Worm (Caenorhabditis elegans) whole organism, mixed stage, embryonic: ENCODE data around the gene kgb-2.

ENCODE experiments used
- blmp-1 ChIP-seq: fragments of 150-350 bp; optimal IDR thresholded peaks from 2 replicates; lab custom pipeline; 2014; ENCODE audit warnings: missing biosample characterization, missing genetic modification characterization
- ceh-83 ChIP-seq: fragments of 200-800 bp; sonication (Bioruptor generic); optimal IDR thresholded peaks from 2 replicates; lab custom pipeline; 2018; ENCODE audit warnings: mild to moderate bottlenecking, missing genetic modification characterization, missing compliant biosample characterization
- lin-13 ChIP-seq: fragments of 150-350 bp; optimal IDR thresholded peaks from 2 replicates; lab custom pipeline; 2014; ENCODE audit warnings: missing biosample characterization, missing genetic modification characterization
- nhr-28 ChIP-seq: fragments of 150-350 bp; optimal IDR thresholded peaks from 2 replicates; lab custom pipeline; 2014; ENCODE audit warnings: missing biosample characterization, missing genetic modification characterization
- pha-4 ChIP-seq: fragments of 150-350 bp; optimal IDR thresholded peaks from 2 replicates; lab custom pipeline; 2018; ENCODE audit warnings: missing biosample characterization, missing genetic modification reagents, missing genetic modification characterization
- snpc-4 ChIP-seq: fragments of 150-350 bp; optimal IDR thresholded peaks from 2 replicates; lab custom pipeline; 2014; ENCODE audit warnings: missing biosample characterization, missing genetic modification characterization

- TF ChIP-seq nhr-28 (tag; lab: Kevin White, UChicago) = no peak
- TF ChIP-seq snpc-4 = no peak
- TF ChIP-seq pha-4 = no peak
- TF ChIP-seq ceh-83 (GFP tag; lab: Kevin White, UChicago) = no peak
- TF ChIP-seq lin-13 (tag; lab: Kevin White, UChicago) = no peak
- no peak for TF ChIP-seq blmp-1 (tag; lab: Kevin White, UChicago)
These were observed 4.4 kb downstream of the kgb-2 start for ce11 chrIV:3610987-3611386.
